Fruit fly (Drosophila melanogaster) whole organism, larva: Measurements from ENCODE around the gene Tango1.

Source experiments
- noc ChIP-seq: fragments of 200-800 bp; sonication (Bioruptor generic); optimal IDR thresholded peaks from 3 replicates; lab custom pipeline; 2019; ENCODE audit warnings: missing biosample characterization, mild to moderate bottlenecking, missing genetic modification characterization, moderate library complexity

Tango1 gene

dm6 chr2L:6692048-6692447 is 42.9 kb downstream of the Tango1 start:
- TF ChIP-seq noc (tag; lab: Kevin White, UChicago): no peak

DNA sequence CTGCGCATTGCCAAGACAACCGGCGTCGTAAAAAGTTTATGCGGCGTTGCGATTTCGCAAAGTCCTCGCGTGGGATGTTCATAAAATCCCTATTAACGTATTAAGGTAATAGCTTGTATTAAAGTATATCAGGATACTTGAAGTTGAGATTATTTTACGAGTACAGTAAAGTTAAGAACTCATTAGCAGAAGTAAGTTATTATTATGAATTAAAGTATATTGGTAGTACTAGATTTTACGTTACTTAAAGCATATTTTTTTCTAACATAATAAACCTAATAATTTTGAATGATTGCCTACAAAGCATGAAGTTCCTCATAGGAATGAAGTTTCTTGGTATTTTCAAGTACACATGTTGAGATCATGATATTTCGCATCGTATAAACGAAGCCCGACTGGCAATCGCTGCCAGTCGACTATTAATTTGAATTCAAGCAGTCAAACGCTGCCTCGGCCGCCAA is 44.6 kb downstream of the Tango1 start:
- TF ChIP-seq noc (tag; lab: Kevin White, UChicago): peak; percentile 48

- TF ChIP-seq noc (tag; lab: Kevin White, UChicago): no peak
Measured at dm6 chr2L:6696229-6696628, 47.0 kb downstream of the Tango1 start.

DNA sequence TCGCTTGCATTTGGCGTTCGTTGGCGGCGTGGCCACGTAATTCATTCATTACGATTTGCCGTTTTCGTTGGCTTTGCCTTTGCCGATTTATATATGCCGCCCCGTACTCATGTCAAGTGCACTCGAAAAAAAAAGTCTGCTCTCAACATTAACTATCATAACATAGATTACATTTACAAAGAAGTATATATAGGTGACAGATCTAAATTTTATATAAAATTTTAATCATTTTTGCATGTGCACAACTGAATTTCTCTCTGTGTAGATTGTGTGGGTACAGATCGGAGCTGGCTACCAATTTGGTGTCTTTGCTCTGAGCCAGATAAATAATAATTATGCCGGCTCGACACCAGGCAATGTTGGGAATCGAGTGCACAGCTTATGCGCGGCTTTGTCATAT is 49.2 kb downstream of the Tango1 start:
- no peak for TF ChIP-seq noc (tag; lab: Kevin White, UChicago)

DNA sequence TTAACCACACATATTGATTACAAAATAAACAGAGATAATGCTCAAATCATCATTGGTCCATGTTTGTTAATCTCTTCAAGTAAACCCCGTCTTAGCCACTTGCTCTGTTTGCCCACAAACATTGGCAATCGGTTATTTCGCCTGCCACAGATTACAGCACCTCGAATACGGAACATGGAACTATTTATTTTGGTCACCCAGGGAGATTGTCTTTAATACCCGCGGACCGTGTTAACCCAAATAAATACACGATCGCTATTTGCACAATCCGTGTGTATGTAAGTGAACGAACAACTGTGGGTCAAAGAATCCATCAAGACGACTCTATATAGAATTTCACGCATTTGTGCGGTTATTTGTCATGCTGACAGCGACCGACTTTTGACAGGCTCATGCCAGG is 51.6 kb downstream of the Tango1 start:
- no peak for TF ChIP-seq noc (tag; lab: Kevin White, UChicago)

- no peak for TF ChIP-seq noc (tag; lab: Kevin White, UChicago)
Measured at dm6 chr2L:6701409-6702199, 52.4 kb downstream of the Tango1 start.
